Worm (Caenorhabditis elegans): ENCODE data around the gene ZK455.5.

ce11 chrX:11289925-11290324 is 36.8 kb downstream of the ZK455.5 start:
- TF ChIP-seq dao-5 (tag; optimal IDR thresholded peaks at IDR 0.05) (no peak), him-1 (tag; optimal IDR thresholded peaks at IDR 0.05) (no peak), W03F9.2 (tag; optimal IDR thresholded peaks at IDR 0.05) (no peak)
